Worm (Caenorhabditis elegans) whole organism, early embryonic: ENCODE results near the gene str-190.

Experiments used
- B0310.2 ChIP-seq: sonication (generic microtip); optimal IDR thresholded peaks from 2 replicates; lab custom pipeline; 2016; ENCODE audit warnings: mild to moderate bottlenecking, missing genetic modification characterization, missing compliant biosample characterization
- aly-1 ChIP-seq: sonication (generic microtip); optimal IDR thresholded peaks from 2 replicates; lab custom pipeline; 2016; ENCODE audit warnings: missing genetic modification characterization, missing compliant biosample characterization
- ama-1 ChIP-seq: fragments of 150-350 bp; optimal IDR thresholded peaks from 2 replicates; lab custom pipeline; 2014
- ceh-36 ChIP-seq: sonication (generic microtip); optimal IDR thresholded peaks from 2 replicates; lab custom pipeline; 2016; ENCODE audit warnings: missing genetic modification characterization, inconsistent platforms, missing compliant biosample characterization
- hmg-4 ChIP-seq: fragments of 200-800 bp; sonication (Bioruptor generic); optimal IDR thresholded peaks from 2 replicates; lab custom pipeline; 2018; ENCODE audit warnings: mild to moderate bottlenecking, missing genetic modification characterization, missing compliant biosample characterization
- hnd-1 ChIP-seq: sonication (generic microtip); optimal IDR thresholded peaks from 2 replicates; lab custom pipeline; 2016; ENCODE audit warnings: missing genetic modification characterization, missing compliant biosample characterization
- pes-1 ChIP-seq: fragments of 200-800 bp; sonication (Bioruptor generic); IDR thresholded peaks from 2 replicates; pipeline ENCODE4 v1.3.6; 2022; ENCODE audit warnings: missing genetic modification reagents, missing genetic modification characterization, missing compliant biosample characterization
- scrt-1 ChIP-seq: fragments of 200-800 bp; sonication (Bioruptor generic); IDR thresholded peaks from 2 replicates; pipeline ENCODE4 v1.3.6; 2022; ENCODE audit warnings: missing genetic modification characterization, missing compliant biosample characterization
- tbx-11 ChIP-seq: fragments of 200-800 bp; sonication (Bioruptor generic); IDR thresholded peaks from 2 replicates; pipeline ENCODE4 v1.3.6; 2022; ENCODE audit warnings: missing genetic modification characterization, missing compliant biosample characterization
- tbx-37 ChIP-seq: fragments of 200-800 bp; sonication (Bioruptor generic); conservative IDR thresholded peaks from 2 replicates; pipeline ENCODE4 v1.3.6; 2022; ENCODE audit warnings: missing genetic modification reagents, missing genetic modification characterization, missing compliant biosample characterization
- tra-4 ChIP-seq: sonication (generic microtip); optimal IDR thresholded peaks from 2 replicates; lab custom pipeline; 2017; ENCODE audit warnings: missing genetic modification characterization, missing compliant biosample characterization

ce11 chrV:7437538-7437937 is 40.8 kb downstream of the str-190 start, which contains the start of gene F25E5.9:
- no peak for TF ChIP-seq ama-1
- no peak for TF ChIP-seq tbx-11 (GFP tag; lab: Robert Waterston, UW)
- no peak for TF ChIP-seq aly-1 (tag; lab: Kevin White, UChicago)
- TF ChIP-seq hmg-4 (GFP tag; lab: Kevin White, UChicago) = no peak
- TF ChIP-seq B0310.2 (tag; lab: Kevin White, UChicago) = no peak
- no peak for TF ChIP-seq ceh-36 (tag; lab: Kevin White, UChicago)
- TF ChIP-seq tbx-37 (GFP tag; lab: Robert Waterston, UW) = no peak
- no peak for TF ChIP-seq pes-1 (GFP tag; lab: Robert Waterston, UW)
- no peak for TF ChIP-seq hnd-1
- TF ChIP-seq scrt-1 (GFP tag; lab: Robert Waterston, UW) = no peak
- no peak for TF ChIP-seq tra-4 (tag; lab: Kevin White, UChicago)
